Worm (Caenorhabditis elegans) whole organism, L3 larva: ENCODE results near the gene npr-31.

Experiments used
- ceh-82 ChIP-seq: fragments of 150-350 bp; optimal IDR thresholded peaks from 2 replicates; lab custom pipeline; 2014; ENCODE audit warnings: missing biosample characterization, missing genetic modification characterization
- elt-3 ChIP-seq, 3 experiments: fragments of 150-350 bp in 1 of 3; sonication (generic microtip) in 2 of 3; optimal IDR thresholded peaks; 2 replicates in 2 of 3; 4 replicates in 1 of 3; lab custom pipeline; 2014 to 2017; ENCODE audit warnings: missing biosample characterization in 3 of 3, missing genetic modification characterization in 3 of 3
- fos-1 ChIP-seq: fragments of 150-350 bp; optimal IDR thresholded peaks from 2 replicates; lab custom pipeline; 2014; ENCODE audit warnings: missing biosample characterization, missing genetic modification characterization
- mdl-1 ChIP-seq: fragments of 150-350 bp; optimal IDR thresholded peaks from 2 replicates; lab custom pipeline; 2014; ENCODE audit warnings: missing biosample characterization, missing genetic modification characterization
- nfya-1 ChIP-seq: sonication (generic microtip); optimal IDR thresholded peaks from 2 replicates; lab custom pipeline; 2017; ENCODE audit warnings: missing genetic modification characterization, mild to moderate bottlenecking, missing compliant biosample characterization, antibody characterized with exemption, moderate library complexity; ENCODE audit not compliant: insufficient read depth
- nhr-12 ChIP-seq: fragments of 150-350 bp; optimal IDR thresholded peaks from 2 replicates; lab custom pipeline; 2014; ENCODE audit warnings: missing biosample characterization, missing genetic modification characterization
- nhr-23 ChIP-seq: fragments of 150-350 bp; optimal IDR thresholded peaks from 2 replicates; lab custom pipeline; 2014; ENCODE audit warnings: missing biosample characterization, missing genetic modification reagents, missing genetic modification characterization
- nhr-237 ChIP-seq: fragments of 150-350 bp; optimal IDR thresholded peaks from 2 replicates; lab custom pipeline; 2014; ENCODE audit warnings: missing biosample characterization, missing genetic modification characterization
- nhr-28 ChIP-seq: fragments of 150-350 bp; optimal IDR thresholded peaks from 2 replicates; lab custom pipeline; 2014; ENCODE audit warnings: missing biosample characterization, missing genetic modification characterization
- pha-4 ChIP-seq: fragments of 150-350 bp; optimal IDR thresholded peaks from 2 replicates; lab custom pipeline; 2014; ENCODE audit warnings: missing biosample characterization, missing genetic modification reagents, missing genetic modification characterization
- skn-1 ChIP-seq: fragments of 150-350 bp; optimal IDR thresholded peaks from 2 replicates; lab custom pipeline; 2014; ENCODE audit warnings: missing biosample characterization, missing genetic modification characterization
- unc-62 ChIP-seq: fragments of 150-350 bp; sonication (generic microtip); optimal IDR thresholded peaks from 4 replicates; lab custom pipeline; 2014; ENCODE audit warnings: missing biosample characterization, missing genetic modification reagents, missing genetic modification characterization

- TF ChIP-seq nhr-237, result no peak
- peak; percentile 83 for TF ChIP-seq nfya-1 (tag; lab: Kevin White, UChicago)
- no peak for TF ChIP-seq nhr-28 (tag; lab: Kevin White, UChicago)
- no peak for TF ChIP-seq ceh-82 (tag; lab: Kevin White, UChicago)
- TF ChIP-seq pha-4 (tag; lab: Kevin White, UChicago), result no peak
- TF ChIP-seq unc-62 (GFP tag; lab: Kevin White, UChicago), result no peak
- no peak for TF ChIP-seq fos-1
- no peak for TF ChIP-seq elt-3 (tag; optimal IDR thresholded peaks at IDR 0.05; lab: Kevin White, UChicago)
- TF ChIP-seq nhr-12 (tag; lab: Kevin White, UChicago), result no peak
- no peak for TF ChIP-seq nhr-23
- TF ChIP-seq mdl-1, result no peak
- TF ChIP-seq skn-1 (tag; lab: Kevin White, UChicago), result no peak
Observed at ce11 chrII:7131871-7132693, 12.3 kb upstream of the npr-31 start, which contains the start of the genes T07F8.4 and gld-3.
